Fruit fly (Drosophila melanogaster) whole organism, adult: ENCODE data around the gene mRpL45.

Experiments used
- CG11617 ChIP-seq: fragments of 200-800 bp; sonication (Bioruptor generic); optimal IDR thresholded peaks from 2 replicates; lab custom pipeline; 2017; ENCODE audit warnings: mild to moderate bottlenecking, missing biosample characterization, missing genetic modification reagents, missing genetic modification characterization
- CG12768 ChIP-seq: fragments of 200-800 bp; sonication (Bioruptor generic); optimal IDR thresholded peaks from 2 replicates; lab custom pipeline; 2017; ENCODE audit warnings: missing biosample characterization, missing genetic modification characterization, mild to moderate bottlenecking, moderate library complexity, missing genetic modification reagents
- CG14711 ChIP-seq: fragments of 200-800 bp; sonication (Bioruptor generic); optimal IDR thresholded peaks from 2 replicates; lab custom pipeline; 2018; ENCODE audit warnings: missing biosample characterization, mild to moderate bottlenecking, missing genetic modification characterization, moderate library complexity
- CG1620 ChIP-seq: fragments of 200-800 bp; sonication (Bioruptor generic); optimal IDR thresholded peaks from 2 replicates; lab custom pipeline; 2016; ENCODE audit warnings: missing biosample characterization, missing genetic modification characterization
- CG5204 ChIP-seq: fragments of 200-800 bp; sonication (Bioruptor generic); optimal IDR thresholded peaks from 2 replicates; lab custom pipeline; 2016; ENCODE audit warnings: missing biosample characterization, missing genetic modification characterization
- CG7101 ChIP-seq: fragments of 200-800 bp; sonication (Bioruptor generic); optimal IDR thresholded peaks from 2 replicates; lab custom pipeline; 2018; ENCODE audit warnings: missing biosample characterization, mild to moderate bottlenecking, missing genetic modification characterization, moderate library complexity
- Clk ChIP-seq: fragments of 200-800 bp; sonication (Bioruptor generic); optimal IDR thresholded peaks from 2 replicates; lab custom pipeline; 2017; ENCODE audit warnings: missing biosample characterization, missing genetic modification characterization
- Crg-1 ChIP-seq: fragments of 200-800 bp; sonication (Bioruptor generic); optimal IDR thresholded peaks from 2 replicates; lab custom pipeline; 2016; ENCODE audit warnings: missing biosample characterization, missing genetic modification characterization
- bab1 ChIP-seq: fragments of 200-800 bp; sonication (Bioruptor generic); optimal IDR thresholded peaks from 3 replicates; lab custom pipeline; 2019; ENCODE audit warnings: missing biosample characterization, mild to moderate bottlenecking, missing genetic modification characterization, moderate library complexity
- cic ChIP-seq: fragments of 200-800 bp; sonication (Bioruptor generic); optimal IDR thresholded peaks from 2 replicates; lab custom pipeline; 2017; ENCODE audit warnings: missing biosample characterization, mild to moderate bottlenecking, missing genetic modification characterization, moderate library complexity
- cnc ChIP-seq, 2 experiments: fragments of >200 bp; optimal IDR thresholded peaks; 2 replicates each; lab custom pipeline; 2017
- ovo ChIP-seq: fragments of 200-800 bp; sonication (Bioruptor generic); optimal IDR thresholded peaks from 2 replicates; lab custom pipeline; 2016; ENCODE audit warnings: missing biosample characterization, missing genetic modification characterization
- pad ChIP-seq: fragments of 200-800 bp; sonication (Bioruptor generic); optimal IDR thresholded peaks from 3 replicates; lab custom pipeline; 2017; ENCODE audit warnings: missing biosample characterization, missing genetic modification characterization, mild to moderate bottlenecking, moderate library complexity, missing genetic modification reagents

Gene mRpL45

DNA sequence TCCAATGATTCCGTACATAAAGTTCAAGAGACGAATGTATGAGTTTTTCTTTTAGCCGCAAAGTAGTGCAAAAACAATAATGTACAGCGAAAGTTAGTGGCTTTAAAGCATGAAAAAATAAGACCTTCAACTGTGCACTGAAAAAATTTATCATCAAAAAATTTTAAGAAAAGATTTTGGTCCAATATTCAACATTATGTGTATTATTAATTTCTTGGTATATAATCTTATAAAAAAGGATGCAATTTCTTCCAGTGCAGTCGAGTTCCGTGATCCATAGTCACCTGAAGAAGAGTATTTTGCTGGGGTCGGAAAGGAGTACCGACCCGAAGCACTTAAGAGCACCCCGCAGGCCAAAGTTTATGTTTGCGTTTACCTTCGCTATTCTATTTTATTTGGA is 50.3 kb downstream of the mRpL45 start:
- TF ChIP-seq pad (GFP tag; lab: Kevin White, UChicago) (no peak), CG7101 (tag; lab: Kevin White, UChicago) (no peak), CG1620 (GFP tag; lab: Kevin White, UChicago) (no peak), cnc (optimal IDR thresholded peaks at IDR 0.05; lab: Kevin White, UChicago) (no peak), CG14711 (tag; lab: Kevin White, UChicago) (no peak), ovo (GFP tag; lab: Kevin White, UChicago) (no peak), Clk (GFP tag; lab: Kevin White, UChicago) (no peak), Crg-1 (GFP tag; lab: Kevin White, UChicago) (no peak), bab1 (GFP tag; lab: Kevin White, UChicago) (no peak), CG5204 (no peak)

DNA sequence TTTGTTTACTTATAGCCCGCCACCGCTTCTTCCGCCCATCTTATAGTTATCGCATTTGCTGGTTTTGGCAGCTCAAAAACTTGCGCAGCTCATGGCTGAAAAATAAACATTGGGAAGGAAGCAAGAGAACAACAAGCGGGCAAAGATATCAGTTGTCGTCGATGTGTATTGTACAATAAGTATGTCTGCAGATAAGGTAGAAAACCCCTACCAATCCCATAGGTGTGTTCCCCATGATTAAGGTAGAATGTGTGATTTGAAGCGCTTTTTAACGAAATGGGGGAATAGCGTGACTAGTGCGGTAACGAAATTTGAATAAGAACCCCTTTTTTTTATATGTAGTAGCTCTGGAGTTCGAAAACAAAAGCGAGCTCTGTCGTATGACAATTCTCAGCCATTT is 50.8 kb downstream of the mRpL45 start:
- peak; percentile 13 for TF ChIP-seq cic (GFP tag; lab: Kevin White, UChicago)
- TF ChIP-seq CG11617 (GFP tag; lab: Kevin White, UChicago): no peak
- peak; percentile 21 for TF ChIP-seq CG12768 (GFP tag; lab: Kevin White, UChicago)
- no peak for TF ChIP-seq Crg-1 (GFP tag; lab: Kevin White, UChicago)
